Worm (Caenorhabditis elegans) whole organism, L4 larva: Measurements from ENCODE around the gene T05B4.8.
A peak's percentile ranks its signal among the peaks of the same experiment; 100 is the strongest.

Experiments used
- D1046.2 ChIP-seq: fragments of 200-800 bp; sonication (Bioruptor generic); IDR thresholded peaks from 2 replicates; pipeline ENCODE4 v1.3.6; 2022; ENCODE audit warnings: missing genetic modification characterization, missing compliant biosample characterization
- F49E8.2 ChIP-seq: sonication (generic microtip); optimal IDR thresholded peaks from 2 replicates; lab custom pipeline; 2016; ENCODE audit warnings: missing compliant biosample characterization, mild to moderate bottlenecking, missing genetic modification characterization, borderline replicate concordance
- R02D3.7 ChIP-seq: fragments of 150-350 bp; sonication (generic microtip); optimal IDR thresholded peaks from 3 replicates; lab custom pipeline; 2014; ENCODE audit warnings: missing biosample characterization, missing genetic modification characterization
- T20F7.1 ChIP-seq: fragments of 200-800 bp; sonication (Bioruptor generic); optimal IDR thresholded peaks from 2 replicates; lab custom pipeline; 2018; ENCODE audit warnings: mild to moderate bottlenecking, missing genetic modification characterization, missing compliant biosample characterization
- T26A8.4 ChIP-seq: fragments of 200-800 bp; sonication (Bioruptor generic); IDR thresholded peaks from 2 replicates; pipeline ENCODE4 v1.3.6; 2022; ENCODE audit warnings: missing genetic modification characterization, missing compliant biosample characterization
- ZK337.2 ChIP-seq: fragments of 200-800 bp; sonication (Bioruptor generic); IDR thresholded peaks from 2 replicates; pipeline ENCODE4 v1.3.6; 2022; ENCODE audit warnings: missing genetic modification reagents, missing genetic modification characterization, missing compliant biosample characterization
- aha-1 ChIP-seq: fragments of 150-350 bp; peaks from one replicate; lab custom pipeline; 2014; ENCODE audit warnings: missing biosample characterization, missing genetic modification characterization
- aly-2 ChIP-seq: sonication (generic microtip); optimal IDR thresholded peaks from 2 replicates; lab custom pipeline; 2018; ENCODE audit warnings: missing biosample characterization, missing genetic modification characterization
- ceh-20 ChIP-seq: fragments of 200-800 bp; sonication (Bioruptor generic); IDR thresholded peaks from 2 replicates; pipeline ENCODE4 v1.3.6; 2022; ENCODE audit warnings: missing genetic modification reagents, missing genetic modification characterization, missing compliant biosample characterization
- ceh-28 ChIP-seq: fragments of 150-350 bp; optimal IDR thresholded peaks from 2 replicates; lab custom pipeline; 2014; ENCODE audit warnings: missing biosample characterization, missing genetic modification reagents, missing genetic modification characterization
- ceh-44 ChIP-seq: fragments of 200-800 bp; sonication (Bioruptor generic); IDR thresholded peaks from 2 replicates; pipeline ENCODE4 v1.3.6; 2022; ENCODE audit warnings: missing genetic modification reagents, missing genetic modification characterization, missing compliant biosample characterization
- dmd-8 ChIP-seq: fragments of 200-800 bp; sonication (Bioruptor generic); IDR thresholded peaks from 2 replicates; pipeline ENCODE4 v1.3.6; 2022; ENCODE audit warnings: missing genetic modification characterization, missing compliant biosample characterization
- dmd-9 ChIP-seq: fragments of 200-800 bp; sonication (Bioruptor generic); IDR thresholded peaks from 2 replicates; pipeline ENCODE4 v1.3.6; 2022; ENCODE audit warnings: missing genetic modification reagents, missing genetic modification characterization, missing compliant biosample characterization
- dve-1 ChIP-seq: sonication (generic microtip); optimal IDR thresholded peaks from 2 replicates; lab custom pipeline; 2017; ENCODE audit warnings: antibody characterized with exemption, mild to moderate bottlenecking, missing genetic modification characterization, missing compliant biosample characterization; ENCODE audit not compliant: insufficient read depth
- egl-43 ChIP-seq: fragments of 200-800 bp; sonication (Bioruptor generic); IDR thresholded peaks from 2 replicates; pipeline ENCODE4 v1.3.6; 2022; ENCODE audit warnings: missing genetic modification reagents, missing genetic modification characterization, missing compliant biosample characterization
- gei-8 ChIP-seq: fragments of 200-800 bp; sonication (Bioruptor generic); optimal IDR thresholded peaks from 2 replicates; lab custom pipeline; 2018; ENCODE audit warnings: mild to moderate bottlenecking, missing genetic modification characterization, missing compliant biosample characterization
- hlh-11 ChIP-seq: fragments of 200-800 bp; sonication (Bioruptor generic); optimal IDR thresholded peaks from 2 replicates; lab custom pipeline; 2018; ENCODE audit warnings: mild to moderate bottlenecking, missing genetic modification characterization, missing compliant biosample characterization
- jun-1 ChIP-seq: fragments of 150-350 bp; optimal IDR thresholded peaks from 2 replicates; lab custom pipeline; 2014; ENCODE audit warnings: missing biosample characterization, missing genetic modification reagents, missing genetic modification characterization
- lin-13 ChIP-seq: fragments of 150-350 bp; optimal IDR thresholded peaks from 2 replicates; lab custom pipeline; 2014; ENCODE audit warnings: missing biosample characterization, missing genetic modification reagents, missing genetic modification characterization
- lin-29 ChIP-seq: fragments of 200-800 bp; sonication (Bioruptor generic); IDR thresholded peaks from 2 replicates; pipeline ENCODE4 v1.3.6; 2022; ENCODE audit warnings: missing genetic modification reagents, missing genetic modification characterization, missing compliant biosample characterization
- mdl-1 ChIP-seq, 2 experiments: fragments of 150-350 bp in 1 of 2; sonication (generic microtip) in 1 of 2; optimal IDR thresholded peaks; 2 replicates each; lab custom pipeline; 2014 to 2017; ENCODE audit warnings: missing biosample characterization in 2 of 2, missing genetic modification characterization in 2 of 2
- mdt-29 ChIP-seq: fragments of 200-800 bp; sonication (Bioruptor generic); IDR thresholded peaks from 2 replicates; pipeline ENCODE4 v1.3.6; 2022; ENCODE audit warnings: missing genetic modification reagents, missing genetic modification characterization, missing compliant biosample characterization
- mes-2 ChIP-seq: sonication (generic microtip); optimal IDR thresholded peaks from 2 replicates; lab custom pipeline; 2016; ENCODE audit warnings: missing genotype, mild to moderate bottlenecking, missing genetic modification characterization, missing compliant biosample characterization; ENCODE audit not compliant: poor library complexity, severe bottlenecking
- mxl-2 ChIP-seq: fragments of 200-800 bp; sonication (Bioruptor generic); conservative IDR thresholded peaks from 2 replicates; pipeline ENCODE4 v1.3.6; 2022; ENCODE audit warnings: missing genetic modification reagents, missing genetic modification characterization, missing compliant biosample characterization
- nhr-11 ChIP-seq: fragments of 150-350 bp; optimal IDR thresholded peaks from 2 replicates; lab custom pipeline; 2014; ENCODE audit warnings: missing biosample characterization, missing genetic modification characterization
- nhr-41 ChIP-seq: fragments of 200-800 bp; sonication (Bioruptor generic); IDR thresholded peaks from 2 replicates; pipeline ENCODE4 v1.3.6; 2022; ENCODE audit warnings: missing genetic modification reagents, missing genetic modification characterization, missing compliant biosample characterization
- nhr-76 ChIP-seq: fragments of 150-350 bp; optimal IDR thresholded peaks from 2 replicates; lab custom pipeline; 2014; ENCODE audit warnings: missing biosample characterization, missing genetic modification characterization
- php-3 ChIP-seq: fragments of 200-800 bp; sonication (Bioruptor generic); IDR thresholded peaks from 2 replicates; pipeline ENCODE4 v1.3.6; 2022; ENCODE audit warnings: missing genetic modification reagents, missing genetic modification characterization, missing compliant biosample characterization
- set-16 ChIP-seq: fragments of 200-800 bp; sonication (Bioruptor generic); IDR thresholded peaks from 2 replicates; pipeline ENCODE4 v1.3.6; 2022; ENCODE audit warnings: missing genetic modification reagents, missing genetic modification characterization, missing compliant biosample characterization
- spr-1 ChIP-seq: sonication (generic microtip); optimal IDR thresholded peaks from 2 replicates; lab custom pipeline; 2016; ENCODE audit warnings: mild to moderate bottlenecking, missing genetic modification characterization, missing compliant biosample characterization
- tag-97 ChIP-seq: fragments of 200-800 bp; sonication (Bioruptor generic); IDR thresholded peaks from 2 replicates; pipeline ENCODE4 v1.3.6; 2022; ENCODE audit warnings: missing genetic modification characterization, missing compliant biosample characterization
- unc-39 ChIP-seq: sonication (generic microtip); optimal IDR thresholded peaks from 2 replicates; lab custom pipeline; 2017; ENCODE audit warnings: missing biosample characterization, missing genetic modification characterization
- zfp-3 ChIP-seq: fragments of 200-800 bp; sonication (Bioruptor generic); conservative IDR thresholded peaks from 2 replicates; pipeline ENCODE4 v1.3.6; 2022; ENCODE audit warnings: missing genetic modification reagents, missing genetic modification characterization, missing compliant biosample characterization
- ztf-7 ChIP-seq: fragments of 150-350 bp; optimal IDR thresholded peaks from 2 replicates; lab custom pipeline; 2014; ENCODE audit warnings: missing biosample characterization, missing genetic modification characterization

Gene T05B4.8

ce11 chrV:4131471-4131939 lies 15.5 kb upstream of the T05B4.8 start, which contains the start of gene nhr-57 (continued):
- no peak for TF ChIP-seq T20F7.1 (GFP tag; lab: Kevin White, UChicago)
- peak; percentile 24 to 77 for TF ChIP-seq mdl-1 (tag; optimal IDR thresholded peaks at IDR 0.05; lab: Kevin White, UChicago)

- TF ChIP-seq egl-43 (GFP tag; lab: Robert Waterston, UW) (no peak), mes-2 (tag; lab: Kevin White, UChicago) (no peak), tag-97 (GFP tag; lab: Robert Waterston, UW) (no peak), dmd-9 (no peak), hlh-11 (tag; lab: Kevin White, UChicago) (no peak), mdt-29 (GFP tag; lab: Robert Waterston, UW) (no peak), gei-8 (no peak), jun-1 (no peak), nhr-41 (GFP tag; lab: Robert Waterston, UW) (no peak), F49E8.2 (no peak), ceh-28 (no peak), zfp-3 (no peak)
These were observed 13.6 kb upstream of the T05B4.8 start, which contains the start of gene phat-4 for ce11 chrV:4129604-4130003. TSS of gene phat-4 (plus strand) at chrV:4129904.

- TF ChIP-seq zfp-3 (no peak), D1046.2 (GFP tag; lab: Robert Waterston, UW) (no peak), T20F7.1 (GFP tag; lab: Kevin White, UChicago) (no peak), lin-13 (GFP tag; lab: Kevin White, UChicago) (no peak)
These were observed 11.5 kb upstream of the T05B4.8 start, which contains the start of gene T05B4.13 for ce11 chrV:4127435-4127834. TSS of gene T05B4.13 (minus strand) at chrV:4127535.

ce11 chrV:4125552-4126084 lies 9.6 kb upstream of the T05B4.8 start, which contains the start of gene T05B4.12:
TSS of gene T05B4.12 (minus strand) at chrV:4126034.
- TF ChIP-seq dve-1 (tag; lab: Kevin White, UChicago) = no peak
- no peak for TF ChIP-seq tag-97 (GFP tag; lab: Robert Waterston, UW)
- no peak for TF ChIP-seq php-3 (GFP tag; lab: Robert Waterston, UW)
- TF ChIP-seq spr-1 = no peak
- TF ChIP-seq set-16 (GFP tag; lab: Robert Waterston, UW) = peak; percentile 68

- TF ChIP-seq T26A8.4 (GFP tag; lab: Robert Waterston, UW) (no peak), mxl-2 (GFP tag; lab: Robert Waterston, UW) (no peak)
These were observed 6.4 kb upstream of the T05B4.8 start, which contains the start of gene phat-5 for ce11 chrV:4122415-4122814. TSS of gene phat-5 (minus strand) at chrV:4122515.

- TF ChIP-seq ceh-20 (GFP tag; lab: Robert Waterston, UW) (no peak), ceh-44 (GFP tag; lab: Robert Waterston, UW) (no peak), nhr-76 (no peak), unc-39 (tag; lab: Kevin White, UChicago) (no peak), R02D3.7 (tag; lab: Kevin White, UChicago) (no peak), aha-1 (tag; lab: Kevin White, UChicago) (no peak), nhr-11 (tag; lab: Kevin White, UChicago) (no peak), ZK337.2 (GFP tag; lab: Robert Waterston, UW) (no peak), lin-29 (GFP tag; lab: Robert Waterston, UW) (no peak), ztf-7 (tag; lab: Kevin White, UChicago) (no peak), aly-2 (tag; lab: Kevin White, UChicago) (no peak), dmd-8 (GFP tag; lab: Robert Waterston, UW) (no peak)
- TF ChIP-seq, all 104 proteins: peak for 0
These were observed 4.7 kb upstream of the T05B4.8 start, which contains the start of gene T05B4.10 for ce11 chrV:4120629-4121028. TSS of gene T05B4.10 (minus strand) at chrV:4120729.
